Worm (Caenorhabditis elegans): ENCODE results near the gene Y45F10D.7.

- TF ChIP-seq dao-5 (tag; optimal IDR thresholded peaks at IDR 0.05), result no peak
- TF ChIP-seq him-1 (tag; optimal IDR thresholded peaks at IDR 0.05), result no peak
- no peak for TF ChIP-seq W03F9.2 (tag; optimal IDR thresholded peaks at IDR 0.05)
These were observed 12.6 kb upstream of the Y45F10D.7 start, which contains the start of gene Y45F10D.16 for ce11 chrIV:13776115-13776514.
